Worm (Caenorhabditis elegans) whole organism, L4 larva: Measurements from ENCODE around the gene F46F2.5.

ENCODE experiments used
- F44E2.7 ChIP-seq: fragments of 200-800 bp; sonication (Bioruptor generic); IDR thresholded peaks from 2 replicates; pipeline ENCODE4 v2.1.2; 2022; ENCODE audit warnings: missing genetic modification characterization, missing compliant biosample characterization
- T26A8.4 ChIP-seq: fragments of 200-800 bp; sonication (Bioruptor generic); IDR thresholded peaks from 2 replicates; pipeline ENCODE4 v1.3.6; 2022; ENCODE audit warnings: missing genetic modification characterization, missing compliant biosample characterization
- aha-1 ChIP-seq: fragments of 150-350 bp; peaks from one replicate; lab custom pipeline; 2014; ENCODE audit warnings: missing biosample characterization, missing genetic modification characterization
- ama-1 ChIP-seq: fragments of 150-350 bp; optimal IDR thresholded peaks from 2 replicates; lab custom pipeline; 2014; ENCODE audit warnings: inconsistent platforms, mixed read lengths
- egl-43 ChIP-seq: fragments of 200-800 bp; sonication (Bioruptor generic); IDR thresholded peaks from 2 replicates; pipeline ENCODE4 v1.3.6; 2022; ENCODE audit warnings: missing genetic modification reagents, missing genetic modification characterization, missing compliant biosample characterization
- hlh-11 ChIP-seq: fragments of 200-800 bp; sonication (Bioruptor generic); optimal IDR thresholded peaks from 2 replicates; lab custom pipeline; 2018; ENCODE audit warnings: mild to moderate bottlenecking, missing genetic modification characterization, missing compliant biosample characterization
- lin-38 ChIP-seq: fragments of 200-800 bp; sonication (Bioruptor generic); IDR thresholded peaks from 2 replicates; pipeline ENCODE4 v1.3.6; 2022; ENCODE audit warnings: missing genetic modification reagents, missing genetic modification characterization, missing compliant biosample characterization
- lin-39 ChIP-seq: fragments of 150-350 bp; optimal IDR thresholded peaks from 2 replicates; lab custom pipeline; 2014; ENCODE audit warnings: missing biosample characterization, missing genetic modification reagents, missing genetic modification characterization
- mdl-1 ChIP-seq, 2 experiments: fragments of 150-350 bp in 1 of 2; sonication (generic microtip) in 1 of 2; optimal IDR thresholded peaks; 2 replicates each; lab custom pipeline; 2014 to 2017; ENCODE audit warnings: missing biosample characterization in 2 of 2, missing genetic modification characterization in 2 of 2
- mep-1 ChIP-seq: fragments of 150-350 bp; sonication (generic microtip); optimal IDR thresholded peaks from 3 replicates; lab custom pipeline; 2014; ENCODE audit warnings: missing biosample characterization, missing genetic modification characterization
- mxl-3 ChIP-seq: fragments of 200-800 bp; sonication (Bioruptor generic); optimal IDR thresholded peaks from 2 replicates; lab custom pipeline; 2018; ENCODE audit warnings: mild to moderate bottlenecking, missing genetic modification characterization, missing compliant biosample characterization
- nhr-237 ChIP-seq: sonication (generic microtip); optimal IDR thresholded peaks from 2 replicates; lab custom pipeline; 2017; ENCODE audit warnings: missing biosample characterization, missing genetic modification characterization
- nhr-25 ChIP-seq: sonication (generic microtip); optimal IDR thresholded peaks from 2 replicates; lab custom pipeline; 2017; ENCODE audit warnings: missing genetic modification characterization, mild to moderate bottlenecking, missing compliant biosample characterization, antibody characterized with exemption, moderate library complexity, borderline replicate concordance; ENCODE audit not compliant: insufficient read depth
- pqm-1 ChIP-seq: sonication (generic microtip); optimal IDR thresholded peaks from 2 replicates; lab custom pipeline; 2017; ENCODE audit warnings: missing biosample characterization, missing genetic modification characterization
- snpc-1.2 ChIP-seq: fragments of 200-800 bp; sonication (Bioruptor generic); IDR thresholded peaks from 2 replicates; pipeline ENCODE4 v1.3.6; 2022; ENCODE audit warnings: missing genetic modification reagents, missing genetic modification characterization, missing compliant biosample characterization
- snpc-4 ChIP-seq: fragments of 150-350 bp; optimal IDR thresholded peaks from 2 replicates; lab custom pipeline; 2014; ENCODE audit warnings: missing biosample characterization, missing genetic modification characterization
- unc-62 ChIP-seq, 3 experiments: fragments of 150-350 bp in 1 of 3; sonication (generic microtip); optimal IDR thresholded peaks in 2 of 3; peaks in 1 of 3; 1 replicate in 1 of 3; 2 replicates in 2 of 3; lab custom pipeline; 2014 to 2017; ENCODE audit warnings: missing biosample characterization in 3 of 3, missing genetic modification characterization in 3 of 3, missing genetic modification reagents in 3 of 3, missing genotype in 1 of 3
- zip-11 ChIP-seq: fragments of 200-800 bp; sonication (Bioruptor generic); IDR thresholded peaks from 2 replicates; pipeline ENCODE4 v1.3.6; 2022; ENCODE audit warnings: missing genetic modification characterization, missing compliant biosample characterization

Gene F46F2.5

ce11 chrX:15310986-15311385 is 48.5 kb downstream of the F46F2.5 start:
- TF ChIP-seq unc-62 (GFP tag; optimal IDR thresholded peaks at IDR 0.05 in 1 of 2; lab: Kevin White, UChicago) (peak in 1 of 2 experiments; percentile 27), unc-62 (tag; optimal IDR thresholded peaks at IDR 0.05; lab: Kevin White, UChicago) (no peak), mep-1 (tag; lab: Kevin White, UChicago) (no peak)

- TF ChIP-seq aha-1 (tag; lab: Kevin White, UChicago) (no peak), snpc-4 (tag; lab: Kevin White, UChicago) (no peak), nhr-25 (peak; percentile 14), snpc-1.2 (no peak), hlh-11 (tag; lab: Kevin White, UChicago) (no peak), mxl-3 (GFP tag; lab: Kevin White, UChicago) (no peak), zip-11 (no peak)
These were observed 49.5 kb downstream of the F46F2.5 start for ce11 chrX:15312073-15312472.

- peak; percentile 56 for TF ChIP-seq nhr-25
- TF ChIP-seq lin-38 (GFP tag; lab: Robert Waterston, UW) = no peak
These were observed 50.2 kb downstream of the F46F2.5 start for ce11 chrX:15312681-15313080.

- TF ChIP-seq T26A8.4 (GFP tag; lab: Robert Waterston, UW) = no peak
- no peak for TF ChIP-seq egl-43
- no peak for TF ChIP-seq ama-1 (lab: Kevin White, UChicago)
- TF ChIP-seq nhr-237 (tag; lab: Kevin White, UChicago) = no peak
- TF ChIP-seq F44E2.7 (GFP tag; lab: Robert Waterston, UW) = no peak
- no peak for TF ChIP-seq mdl-1 (tag; optimal IDR thresholded peaks at IDR 0.05; lab: Kevin White, UChicago)
- TF ChIP-seq zip-11 = no peak
- no peak for TF ChIP-seq pqm-1 (tag; lab: Kevin White, UChicago)
- no peak for TF ChIP-seq lin-39 (tag; lab: Kevin White, UChicago)
These were observed 54.6 kb downstream of the F46F2.5 start, which contains the start of gene glb-28 for ce11 chrX:15317146-15317545. TSS of gene glb-28 (minus strand) at chrX:15317246.
